Fruit fly (Drosophila melanogaster) whole organism, wandering third instar larva: ENCODE data around the gene Srpk79D.
A peak's percentile ranks its signal among the peaks of the same experiment; 100 is the strongest.

Experiments used
- Abd-B ChIP-seq: fragments of >200 bp; optimal IDR thresholded peaks from 2 replicates; lab custom pipeline; 2017; ENCODE audit warnings: missing biosample characterization, missing genetic modification characterization
- CG32264 ChIP-seq: fragments of 200-800 bp; sonication (Bioruptor generic); optimal IDR thresholded peaks from 2 replicates; lab custom pipeline; 2016; ENCODE audit warnings: missing biosample characterization, missing genetic modification characterization
- CG9705 ChIP-seq: fragments of 200-800 bp; sonication (Bioruptor generic); optimal IDR thresholded peaks from 2 replicates; lab custom pipeline; 2018; ENCODE audit warnings: missing biosample characterization, mild to moderate bottlenecking, missing genetic modification characterization
- CrebA ChIP-seq: fragments of 200-800 bp; sonication (Bioruptor generic); optimal IDR thresholded peaks from 2 replicates; lab custom pipeline; 2016; ENCODE audit warnings: missing biosample characterization, mild to moderate bottlenecking, missing genetic modification characterization, borderline replicate concordance
- Dfd ChIP-seq: fragments of >200 bp; optimal IDR thresholded peaks from 2 replicates; lab custom pipeline; 2017; ENCODE audit warnings: missing biosample characterization, missing genetic modification characterization
- Dif ChIP-seq: fragments of 200-275, 200-300 bp; sonication (Bioruptor generic); optimal IDR thresholded peaks from 2 replicates; lab custom pipeline; 2018; ENCODE audit warnings: missing biosample characterization, missing genetic modification characterization; ENCODE audit not compliant: partially characterized antibody
- GATAd ChIP-seq: sonication (Bioruptor generic); optimal IDR thresholded peaks from 2 replicates; lab custom pipeline; 2016; ENCODE audit warnings: missing biosample characterization, missing genetic modification characterization
- HLH106 ChIP-seq: fragments of 200-800 bp; optimal IDR thresholded peaks from 3 replicates; lab custom pipeline; 2019; ENCODE audit warnings: missing biosample characterization, mild to moderate bottlenecking, missing genetic modification characterization, moderate library complexity
- Hnf4 ChIP-seq: fragments of 200-800 bp; sonication (Bioruptor generic); optimal IDR thresholded peaks from 2 replicates; lab custom pipeline; 2016; ENCODE audit warnings: missing biosample characterization, mild to moderate bottlenecking, missing genetic modification characterization
- Hr78 ChIP-seq: fragments of >200 bp; optimal IDR thresholded peaks from 2 replicates; lab custom pipeline; 2017; ENCODE audit warnings: missing biosample characterization, missing genetic modification characterization
- Hr83 ChIP-seq: fragments of 200-300 bp; sonication (Bioruptor generic); optimal IDR thresholded peaks from 2 replicates; lab custom pipeline; 2016; ENCODE audit warnings: missing biosample characterization, mild to moderate bottlenecking, missing genetic modification characterization, moderate library complexity; ENCODE audit not compliant: poor library complexity, severe bottlenecking
- Jra ChIP-seq: sonication (Bioruptor generic); optimal IDR thresholded peaks from 2 replicates; lab custom pipeline; 2016; ENCODE audit warnings: missing biosample characterization, missing genetic modification characterization
- Mio ChIP-seq: sonication (Bioruptor generic); optimal IDR thresholded peaks from 2 replicates; lab custom pipeline; 2016; ENCODE audit warnings: missing biosample characterization, missing genetic modification characterization
- Myc ChIP-seq: fragments of >200 bp; optimal IDR thresholded peaks from 2 replicates; lab custom pipeline; 2017
- N ChIP-seq: fragments of >200 bp; optimal IDR thresholded peaks from 2 replicates; lab custom pipeline; 2018; ENCODE audit warnings: missing biosample characterization, missing external identifiers, missing genetic modification characterization
- OdsH ChIP-seq: fragments of 200-800 bp; sonication (Bioruptor generic); optimal IDR thresholded peaks from 2 replicates; lab custom pipeline; 2016; ENCODE audit warnings: missing biosample characterization, mild to moderate bottlenecking, missing genetic modification characterization
- Rel ChIP-seq, 2 experiments: fragments of 200-800 bp; sonication (Bioruptor generic) in 1 of 2; optimal IDR thresholded peaks; 2 replicates in 1 of 2; 3 replicates in 1 of 2; lab custom pipeline; 2016 to 2019; ENCODE audit warnings: mild to moderate bottlenecking in 2 of 2, missing biosample characterization in 2 of 2, missing genetic modification characterization in 2 of 2, moderate library complexity in 1 of 2
- Sp1 ChIP-seq: fragments of 200-800 bp; sonication (Bioruptor generic); optimal IDR thresholded peaks from 3 replicates; lab custom pipeline; 2019; ENCODE audit warnings: missing biosample characterization, mild to moderate bottlenecking, missing genetic modification characterization, moderate library complexity
- Vsx2 ChIP-seq: fragments of 200-300, 225-300 bp; sonication (Bioruptor generic); optimal IDR thresholded peaks from 2 replicates; lab custom pipeline; 2018; ENCODE audit warnings: missing biosample characterization, missing genetic modification characterization; ENCODE audit not compliant: partially characterized antibody
- br ChIP-seq: fragments of 200-800 bp; sonication (Bioruptor generic); optimal IDR thresholded peaks from 2 replicates; lab custom pipeline; 2016; ENCODE audit warnings: missing biosample characterization, missing genetic modification characterization
- brk ChIP-seq: fragments of 200-800 bp; sonication (Bioruptor generic); optimal IDR thresholded peaks from 2 replicates; lab custom pipeline; 2016; ENCODE audit warnings: missing biosample characterization, mild to moderate bottlenecking, missing genetic modification characterization
- dl ChIP-seq, 2 experiments: fragments of 175-275, 200-275 bp in 1 of 2; fragments of 200-275 bp in 1 of 2; sonication (Bioruptor generic); optimal IDR thresholded peaks; lab custom pipeline; 2018; ENCODE audit warnings: mild to moderate bottlenecking in 2 of 2, missing biosample characterization in 2 of 2, missing genetic modification characterization in 2 of 2, moderate library complexity in 2 of 2; ENCODE audit not compliant: partially characterized antibody in 2 of 2, insufficient read depth in 1 of 2
- dmrt93B ChIP-seq: fragments of 200-800 bp; sonication (Bioruptor generic); optimal IDR thresholded peaks from 2 replicates; lab custom pipeline; 2018; ENCODE audit warnings: missing biosample characterization, mild to moderate bottlenecking, missing genetic modification characterization
- dsf ChIP-seq: sonication (Bioruptor generic); optimal IDR thresholded peaks from 2 replicates; lab custom pipeline; 2016; ENCODE audit warnings: missing biosample characterization, missing genetic modification characterization, borderline replicate concordance
- ey ChIP-seq: fragments of 200-800 bp; sonication (Bioruptor generic); optimal IDR thresholded peaks from 2 replicates; lab custom pipeline; 2016; ENCODE audit warnings: missing biosample characterization, missing genetic modification characterization
- foxo ChIP-seq, 2 experiments: fragments of 200-800 bp; sonication (Bioruptor generic); optimal IDR thresholded peaks; 2 replicates in 1 of 2; 3 replicates in 1 of 2; lab custom pipeline; 2016 to 2017; ENCODE audit warnings: missing biosample characterization in 2 of 2, missing genetic modification characterization in 2 of 2
- fru ChIP-seq: fragments of 200-800 bp; sonication (Bioruptor generic); optimal IDR thresholded peaks from 3 replicates; lab custom pipeline; 2016; ENCODE audit warnings: missing biosample characterization, mild to moderate bottlenecking, missing genetic modification characterization
- h ChIP-seq: fragments of 200-800 bp; sonication (Bioruptor generic); optimal IDR thresholded peaks from 3 replicates; lab custom pipeline; 2016; ENCODE audit warnings: missing biosample characterization, mild to moderate bottlenecking, missing genetic modification characterization
- jim ChIP-seq: fragments of 175-275, 200-325 bp; sonication (Bioruptor generic); optimal IDR thresholded peaks from 2 replicates; lab custom pipeline; 2016; ENCODE audit warnings: missing biosample characterization, mild to moderate bottlenecking, missing genetic modification characterization
- lola ChIP-seq: fragments of >200 bp; optimal IDR thresholded peaks from 2 replicates; lab custom pipeline; 2017; ENCODE audit warnings: missing biosample characterization, missing genetic modification characterization
- pan ChIP-seq: fragments of >200 bp; optimal IDR thresholded peaks from 2 replicates; lab custom pipeline; 2017
- psq ChIP-seq: fragments of 200-800 bp; sonication (Bioruptor generic); optimal IDR thresholded peaks from 3 replicates; lab custom pipeline; 2017; ENCODE audit warnings: missing biosample characterization, mild to moderate bottlenecking, missing genetic modification characterization, moderate library complexity
- rgr ChIP-seq: fragments of 200-800 bp; sonication (Bioruptor generic); optimal IDR thresholded peaks from 3 replicates; lab custom pipeline; 2016; ENCODE audit warnings: missing biosample characterization, mild to moderate bottlenecking, missing genetic modification characterization
- sage ChIP-seq: fragments of 200-800 bp; sonication (Bioruptor generic); optimal IDR thresholded peaks from 2 replicates; lab custom pipeline; 2016; ENCODE audit warnings: missing biosample characterization, mild to moderate bottlenecking, missing genetic modification characterization
- sv ChIP-seq: fragments of 200-800 bp; sonication (Bioruptor generic); optimal IDR thresholded peaks from 3 replicates; lab custom pipeline; 2016; ENCODE audit warnings: missing biosample characterization, missing genetic modification characterization
- tai ChIP-seq: sonication (Bioruptor generic); optimal IDR thresholded peaks from 2 replicates; lab custom pipeline; 2016; ENCODE audit warnings: missing biosample characterization, missing genetic modification characterization
- usp ChIP-seq: fragments of >200 bp; optimal IDR thresholded peaks from 2 replicates; lab custom pipeline; 2017; ENCODE audit warnings: missing biosample characterization, missing genetic modification characterization
- woc ChIP-seq: sonication (Bioruptor generic); optimal IDR thresholded peaks from 2 replicates; lab custom pipeline; 2016; ENCODE audit warnings: missing biosample characterization, mild to moderate bottlenecking, missing genetic modification characterization

Gene Srpk79D

dm6 chr3L:22262797-22263423, 10.9 kb upstream of the Srpk79D start, which contains the start of the genes Rich and Ddx1 (continued):
- no peak for TF ChIP-seq Vsx2
- TF ChIP-seq rgr = peak; percentile 63
- TF ChIP-seq Hr83 (GFP tag; lab: Kevin White, UChicago) = peak; percentile 40
- TF ChIP-seq sv (GFP tag; lab: Kevin White, UChicago) = peak; percentile 70
- TF ChIP-seq, all 38 proteins: peak for 16

- TF ChIP-seq Rel (GFP tag; optimal IDR thresholded peaks at IDR 0.05; lab: Kevin White, UChicago) (no peak), Rel (tag; optimal IDR thresholded peaks at IDR 0.05; lab: Kevin White, UChicago) (no peak), CrebA (no peak), lola (GFP tag; lab: Kevin White, UChicago) (no peak), sage (GFP tag; lab: Kevin White, UChicago) (no peak), tai (GFP tag; lab: Kevin White, UChicago) (no peak), usp (GFP tag; lab: Kevin White, UChicago) (no peak), dmrt93B (GFP tag; lab: Kevin White, UChicago) (no peak), HLH106 (tag; lab: Kevin White, UChicago) (peak; percentile 48), fru (peak; percentile 35), CG32264 (GFP tag; lab: Kevin White, UChicago) (no peak), Hnf4 (GFP tag; lab: Kevin White, UChicago) (no peak), sv (GFP tag; lab: Kevin White, UChicago) (no peak), Hr78 (GFP tag; lab: Kevin White, UChicago) (no peak), foxo (GFP tag; optimal IDR thresholded peaks at IDR 0.05; lab: Kevin White, UChicago) (peak in 1 of 2 experiments; percentile 54), dl (GFP tag; optimal IDR thresholded peaks at IDR 0.05; lab: Kevin White, UChicago; ENCODE audit: insufficient read depth in 1 of 2, partially characterized antibody in 2 of 2) (no peak), OdsH (GFP tag; lab: Kevin White, UChicago) (peak; percentile 5), br (GFP tag; lab: Kevin White, UChicago) (peak; percentile 8), Jra (GFP tag; lab: Kevin White, UChicago) (peak; percentile 12), ey (GFP tag; lab: Kevin White, UChicago) (no peak), Abd-B (no peak), rgr (peak; percentile 44), GATAd (no peak), Dif (GFP tag; lab: Kevin White, UChicago) (no peak), brk (no peak), Dfd (no peak), Mio (GFP tag; lab: Kevin White, UChicago) (no peak), CG9705 (GFP tag; lab: Kevin White, UChicago) (no peak)
- TF ChIP-seq, all 38 proteins: peak for 7
These were observed 7.2 kb upstream of the Srpk79D start, which contains the start of gene CG11523 for dm6 chr3L:22266535-22266934. CG11523 (minus strand) TSS chr3L:22266679.

dm6 chr3L:22267248-22267957, 6.4 kb upstream of the Srpk79D start, which contains the start of gene Csp:
Csp (plus strand) TSS chr3L:22267382.
- TF ChIP-seq Sp1 (GFP tag; lab: Kevin White, UChicago) = peak; percentile 49
- no peak for TF ChIP-seq pan (lab: Kevin White, UChicago)
- peak; percentile 52 for TF ChIP-seq woc (GFP tag; lab: Kevin White, UChicago)
- TF ChIP-seq dsf (GFP tag; lab: Kevin White, UChicago) = no peak
- TF ChIP-seq lola (GFP tag; lab: Kevin White, UChicago) = no peak
- TF ChIP-seq foxo (GFP tag; optimal IDR thresholded peaks at IDR 0.05; lab: Kevin White, UChicago) = peak in 1 of 2 experiments; percentile 66
- no peak for TF ChIP-seq Hr78 (GFP tag; lab: Kevin White, UChicago)
- no peak for TF ChIP-seq Abd-B
- TF ChIP-seq CG32264 (GFP tag; lab: Kevin White, UChicago) = no peak
- TF ChIP-seq HLH106 (tag; lab: Kevin White, UChicago) = peak; percentile 13
- peak; percentile 35 for TF ChIP-seq Jra (GFP tag; lab: Kevin White, UChicago)
- no peak for TF ChIP-seq CrebA
- peak; percentile 28 for TF ChIP-seq rgr
- TF ChIP-seq fru = peak; percentile 49
- TF ChIP-seq GATAd = no peak
- TF ChIP-seq usp (GFP tag; lab: Kevin White, UChicago) = no peak
- no peak for TF ChIP-seq N (GFP tag; lab: Kevin White, UChicago)
- no peak for TF ChIP-seq Mio (GFP tag; lab: Kevin White, UChicago)
- TF ChIP-seq jim = no peak
- no peak for TF ChIP-seq CG9705 (GFP tag; lab: Kevin White, UChicago)
- peak; percentile 66 for TF ChIP-seq h (GFP tag; lab: Kevin White, UChicago)
- TF ChIP-seq Hr83 (GFP tag; lab: Kevin White, UChicago) = peak; percentile 68
- no peak for TF ChIP-seq brk
- no peak for TF ChIP-seq Dfd
- peak; percentile 28 for TF ChIP-seq Myc (lab: Kevin White, UChicago)
- TF ChIP-seq sv (GFP tag; lab: Kevin White, UChicago) = no peak
- no peak for TF ChIP-seq dl (GFP tag; optimal IDR thresholded peaks at IDR 0.05; lab: Kevin White, UChicago; ENCODE audit: insufficient read depth in 1 of 2, partially characterized antibody in 2 of 2)
- no peak for TF ChIP-seq Rel (GFP tag; optimal IDR thresholded peaks at IDR 0.05; lab: Kevin White, UChicago)
- TF ChIP-seq Rel (tag; optimal IDR thresholded peaks at IDR 0.05; lab: Kevin White, UChicago) = no peak
- peak; percentile 33 for TF ChIP-seq ey (GFP tag; lab: Kevin White, UChicago)
- TF ChIP-seq Hnf4 (GFP tag; lab: Kevin White, UChicago) = peak; percentile 67
- peak; percentile 19 for TF ChIP-seq OdsH (GFP tag; lab: Kevin White, UChicago)
- TF ChIP-seq psq (GFP tag; lab: Kevin White, UChicago) = no peak
- TF ChIP-seq sage (GFP tag; lab: Kevin White, UChicago) = no peak
- no peak for TF ChIP-seq Vsx2
- no peak for TF ChIP-seq dmrt93B (GFP tag; lab: Kevin White, UChicago)
- peak; percentile 67 for TF ChIP-seq br (GFP tag; lab: Kevin White, UChicago)
- TF ChIP-seq tai (GFP tag; lab: Kevin White, UChicago) = no peak
